Worm (Caenorhabditis elegans) whole organism, young adult: ENCODE measurements around the gene gpx-5.

ENCODE experiments used
- akir-1 ChIP-seq: fragments of 200-800 bp; sonication (Bioruptor generic); optimal IDR thresholded peaks from 2 replicates; lab custom pipeline; 2018; ENCODE audit warnings: mild to moderate bottlenecking, missing genetic modification characterization, moderate library complexity, missing compliant biosample characterization
- chd-7 ChIP-seq: sonication (generic microtip); optimal IDR thresholded peaks from 2 replicates; lab custom pipeline; 2016; ENCODE audit warnings: mild to moderate bottlenecking, missing genetic modification characterization, moderate library complexity, missing compliant biosample characterization
- dpff-1 ChIP-seq: sonication (generic microtip); optimal IDR thresholded peaks from 2 replicates; lab custom pipeline; 2017; ENCODE audit warnings: mild to moderate bottlenecking, missing genetic modification characterization, missing compliant biosample characterization
- efl-1 ChIP-seq: fragments of 150-350 bp; optimal IDR thresholded peaks from 2 replicates; lab custom pipeline; 2014; ENCODE audit warnings: missing biosample characterization, missing genetic modification reagents, missing genetic modification characterization
- hrde-1 ChIP-seq: sonication (generic microtip); optimal IDR thresholded peaks from 2 replicates; lab custom pipeline; 2016; ENCODE audit warnings: missing genetic modification characterization, mild to moderate bottlenecking, missing compliant biosample characterization, moderate library complexity, missing genotype, missing genetic modification reagents, borderline replicate concordance
- mcd-1 ChIP-seq: fragments of 200-800 bp; sonication (Bioruptor generic); IDR thresholded peaks from 2 replicates; pipeline ENCODE4 v1.3.6; 2022; ENCODE audit warnings: missing genetic modification reagents, missing genetic modification characterization, missing compliant biosample characterization
- nhr-90 ChIP-seq: sonication (generic microtip); optimal IDR thresholded peaks from 2 replicates; lab custom pipeline; 2016; ENCODE audit warnings: missing genotype, mild to moderate bottlenecking, missing genetic modification characterization, missing compliant biosample characterization
- sea-2 ChIP-seq: fragments of 200-800 bp; sonication (Bioruptor generic); IDR thresholded peaks from 2 replicates; pipeline ENCODE4 v1.3.6; 2022; ENCODE audit warnings: missing genetic modification characterization, missing compliant biosample characterization
- snpc-4 ChIP-seq, 5 experiments: fragments of 150-350 bp in 1 of 5; sonication (generic microtip) in 4 of 5; optimal IDR thresholded peaks; 2 replicates each; lab custom pipeline; 2014 to 2018; ENCODE audit warnings: missing genetic modification characterization in 5 of 5, missing biosample characterization in 3 of 5, antibody characterized with exemption in 2 of 5, mild to moderate bottlenecking in 2 of 5, missing compliant biosample characterization in 2 of 5, missing genotype in 2 of 5, moderate library complexity in 2 of 5, missing genetic modification reagents in 1 of 5

DNA sequence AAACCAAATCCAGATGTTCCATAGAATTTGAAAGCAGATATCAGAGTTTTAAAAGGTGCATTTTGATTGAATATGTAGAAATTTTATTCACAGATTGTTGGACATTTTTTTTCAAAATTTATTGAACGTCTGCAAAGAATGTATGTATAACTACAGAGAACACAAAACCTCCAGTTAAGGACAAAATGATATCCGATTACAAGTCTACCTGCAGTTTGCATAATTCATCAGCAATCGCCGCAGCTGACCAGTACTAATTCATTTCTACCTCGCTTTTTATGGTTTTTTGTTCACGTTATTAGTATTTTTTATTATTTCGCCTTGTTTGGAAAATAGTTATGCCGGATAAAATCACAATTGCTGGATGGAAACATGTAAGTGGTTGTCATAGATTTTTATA is 4.7 kb downstream of the gpx-5 start, which contains the start of gene del-8:
- TF ChIP-seq mcd-1 (GFP tag; lab: Robert Waterston, UW) = no peak
- TF ChIP-seq akir-1 (GFP tag; lab: Kevin White, UChicago) = no peak
- TF ChIP-seq dpff-1 (tag; lab: Kevin White, UChicago) = no peak
- no peak for TF ChIP-seq snpc-4 (GFP tag; optimal IDR thresholded peaks at IDR 0.05; lab: Kevin White, UChicago)
- TF ChIP-seq snpc-4 (tag; optimal IDR thresholded peaks at IDR 0.05; lab: Kevin White, UChicago) = no peak
- no peak for TF ChIP-seq nhr-90 (tag; lab: Kevin White, UChicago)
- TF ChIP-seq chd-7 (tag; lab: Kevin White, UChicago) = no peak
- TF ChIP-seq efl-1 (GFP tag; lab: Kevin White, UChicago) = no peak
- no peak for TF ChIP-seq hrde-1 (tag; lab: Kevin White, UChicago)
- no peak for TF ChIP-seq sea-2 (GFP tag; lab: Robert Waterston, UW)
